Fruit fly (Drosophila melanogaster) whole organism, pupa: ENCODE measurements around the gene Hex-t2.

Experiments used
- CG10348 ChIP-seq: fragments of 200-800 bp; sonication (Bioruptor generic); IDR thresholded peaks from 2 replicates; pipeline ENCODE4 v1.3.6; 2022; ENCODE audit warnings: missing biosample characterization, missing genetic modification characterization
- CG32121 ChIP-seq: fragments of 200-800 bp; sonication (Bioruptor generic); IDR thresholded peaks from 2 replicates; pipeline ENCODE4 v1.3.6; 2022; ENCODE audit warnings: missing biosample characterization, missing genetic modification characterization
- CG4496 ChIP-seq: fragments of 200-800 bp; sonication (Bioruptor generic); IDR thresholded peaks from 3 replicates; pipeline ENCODE4 v1.3.6; 2022; ENCODE audit warnings: missing biosample characterization, missing genetic modification characterization
- CG8159 ChIP-seq: fragments of 200-800 bp; sonication (Bioruptor generic); optimal IDR thresholded peaks from 3 replicates; lab custom pipeline; 2018; ENCODE audit warnings: missing biosample characterization, mild to moderate bottlenecking, missing genetic modification characterization, moderate library complexity
- CG8301 ChIP-seq: fragments of 200-800 bp; sonication (Bioruptor generic); optimal IDR thresholded peaks from 2 replicates; lab custom pipeline; 2018; ENCODE audit warnings: missing biosample characterization, mild to moderate bottlenecking, missing genetic modification characterization
- CG9948 ChIP-seq: fragments of 200-800 bp; sonication (Bioruptor generic); optimal IDR thresholded peaks from 2 replicates; lab custom pipeline; 2018; ENCODE audit warnings: missing biosample characterization, mild to moderate bottlenecking, missing genetic modification characterization, moderate library complexity
- Ets98B ChIP-seq: fragments of 200-800 bp; sonication (Bioruptor generic); IDR thresholded peaks from 2 replicates; pipeline ENCODE4 v1.3.6; 2022; ENCODE audit warnings: missing biosample characterization, missing genetic modification characterization
- Pif1B ChIP-seq: fragments of 200-800 bp; sonication (Bioruptor generic); optimal IDR thresholded peaks from 3 replicates; lab custom pipeline; 2016; ENCODE audit warnings: missing biosample characterization, missing genetic modification characterization
- Snoo ChIP-seq: fragments of 200-800 bp; sonication (Bioruptor generic); optimal IDR thresholded peaks from 3 replicates; lab custom pipeline; 2017; ENCODE audit warnings: missing biosample characterization, mild to moderate bottlenecking, missing genetic modification characterization, inconsistent platforms
- fd96Ca ChIP-seq: fragments of 200-800 bp; sonication (Bioruptor generic); IDR thresholded peaks from 3 replicates; pipeline ENCODE4 v1.3.6; 2022; ENCODE audit warnings: missing biosample characterization, missing genetic modification characterization
- gl ChIP-seq: fragments of 200-800 bp; sonication (Bioruptor generic); optimal IDR thresholded peaks from 2 replicates; lab custom pipeline; 2018; ENCODE audit warnings: missing biosample characterization, mild to moderate bottlenecking, missing genetic modification characterization

dm6 chr3R:26455838-26456237 is 5.4 kb downstream of the Hex-t2 start, which contains the start of gene Pdf:
- TF ChIP-seq Snoo (no peak), CG4496 (no peak), CG32121 (GFP tag; lab: Robert Waterston, UW) (no peak), Ets98B (GFP tag; lab: Robert Waterston, UW) (no peak), CG10348 (no peak), CG8159 (no peak), CG8301 (no peak), Pif1B (no peak), CG9948 (tag; lab: Kevin White, UChicago) (no peak), fd96Ca (GFP tag; lab: Robert Waterston, UW) (no peak), gl (tag; lab: Kevin White, UChicago) (no peak)
